Worm (Caenorhabditis elegans) whole organism, L4/young adult: ENCODE data around the gene F21D5.4.

ENCODE experiments used
- W03F9.2 ChIP-seq: fragments of 150-350 bp; optimal IDR thresholded peaks from 2 replicates; lab custom pipeline; 2014; ENCODE audit warnings: missing biosample characterization, missing genetic modification characterization
- him-1 ChIP-seq: sonication (generic microtip); optimal IDR thresholded peaks from 2 replicates; lab custom pipeline; 2016; ENCODE audit warnings: missing genotype, missing genetic modification reagents, missing genetic modification characterization, missing compliant biosample characterization

DNA sequence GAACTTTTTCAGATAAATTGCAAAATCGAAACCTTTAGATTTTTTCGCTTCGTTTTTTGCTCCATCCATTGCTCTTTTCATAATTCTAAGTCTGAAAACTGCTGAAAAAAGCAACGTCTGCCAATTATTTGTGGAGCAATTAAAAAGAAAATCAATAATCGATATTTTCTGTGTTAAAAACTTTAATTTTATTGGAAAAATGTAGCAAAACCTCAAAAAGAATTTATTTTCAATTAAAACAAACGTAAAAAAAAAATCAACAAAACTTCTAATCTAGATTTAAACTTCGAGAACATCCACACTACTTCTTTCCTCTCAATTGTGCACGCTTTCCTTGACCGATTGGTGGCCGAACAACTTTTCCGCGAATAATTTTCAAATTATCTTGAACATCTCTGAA lies 1.4 kb downstream of the F21D5.4 start, which contains the start of gene F21D5.5:
- TF ChIP-seq him-1 (no peak), W03F9.2 (tag; lab: Kevin White, UChicago) (no peak)
